Worm (Caenorhabditis elegans): ENCODE results near the gene irld-3.

The irld-3 gene

ce11 chrV:3118167-3118566 is 20.2 kb downstream of the irld-3 start, which contains the start of gene clec-210:
Gene clec-210, plus strand, starts transcription at chrV:3118377.
- TF ChIP-seq nhr-28 (tag; optimal IDR thresholded peaks at IDR 0.05) (peak; percentile 92), lin-38 (GFP tag; IDR thresholded peaks at IDR 0.05) (no peak), pqm-1 (tag; optimal IDR thresholded peaks at IDR 0.05) (peak; percentile 52), rbr-2 (tag; optimal IDR thresholded peaks at IDR 0.05) (no peak), sdz-12 (GFP tag; optimal IDR thresholded peaks at IDR 0.05) (no peak), pha-4 (GFP tag; IDR thresholded peaks at IDR 0.05) (no peak), pha-4 (tag; optimal IDR thresholded peaks at IDR 0.05) (no peak), F10B5.3 (tag; optimal IDR thresholded peaks at IDR 0.05) (no peak), snpc-4 (tag; optimal IDR thresholded peaks at IDR 0.05) (no peak), dmd-6 (GFP tag; IDR thresholded peaks at IDR 0.05) (peak; percentile 50), daf-12 (tag; optimal IDR thresholded peaks at IDR 0.05) (no peak), ztf-11 (tag; optimal IDR thresholded peaks at IDR 0.05) (no peak), ctbp-1 (GFP tag; IDR thresholded peaks at IDR 0.05) (no peak), saeg-2 (GFP tag; IDR thresholded peaks at IDR 0.05) (no peak), aha-1 (tag) (no peak), nhr-11 (tag; optimal IDR thresholded peaks at IDR 0.05) (no peak), duxl-1 (tag; optimal IDR thresholded peaks at IDR 0.05; ENCODE audit: poor library complexity) (no peak)

ce11 chrV:3114973-3115372 is 23.4 kb downstream of the irld-3 start, which contains the start of gene Y73C8C.3:
Gene Y73C8C.3, plus strand, starts transcription at chrV:3115273.
- no peak for TF ChIP-seq mes-2 (tag; optimal IDR thresholded peaks at IDR 0.05; ENCODE audit: poor library complexity, severe bottlenecking)
- TF ChIP-seq pqm-1 (tag; optimal IDR thresholded peaks at IDR 0.05): no peak
- TF ChIP-seq nhr-102 (tag; optimal IDR thresholded peaks at IDR 0.05): no peak
- TF ChIP-seq hlh-30 (tag; optimal IDR thresholded peaks at IDR 0.05; ENCODE audit: insufficient read depth): no peak
- TF ChIP-seq nhr-25 (tag; optimal IDR thresholded peaks at IDR 0.05; ENCODE audit: borderline replicate concordance, insufficient read depth): no peak
- TF ChIP-seq T20F7.1 (GFP tag; optimal IDR thresholded peaks at IDR 0.05): no peak
- TF ChIP-seq nhr-76 (tag; optimal IDR thresholded peaks at IDR 0.05): no peak
- no peak for TF ChIP-seq ZK337.2 (GFP tag; IDR thresholded peaks at IDR 0.05)
- no peak for TF ChIP-seq saeg-2 (GFP tag; IDR thresholded peaks at IDR 0.05)
- TF ChIP-seq ceh-20 (GFP tag; IDR thresholded peaks at IDR 0.05): no peak
- no peak for TF ChIP-seq nhr-41 (GFP tag; IDR thresholded peaks at IDR 0.05)
- TF ChIP-seq Y48G9A.11 (GFP tag; IDR thresholded peaks at IDR 0.05): no peak
- no peak for TF ChIP-seq daf-12 (tag; optimal IDR thresholded peaks at IDR 0.05)
- no peak for TF ChIP-seq ceh-28 (tag; optimal IDR thresholded peaks at IDR 0.05)
- no peak for TF ChIP-seq php-3 (GFP tag; IDR thresholded peaks at IDR 0.05)

- TF ChIP-seq Y48G9A.11 (GFP tag; IDR thresholded peaks at IDR 0.05): no peak
- TF ChIP-seq cey-2 (tag; optimal IDR thresholded peaks at IDR 0.05; ENCODE audit: borderline replicate concordance, insufficient read depth): no peak
- TF ChIP-seq egl-27 (tag; optimal IDR thresholded peaks at IDR 0.05): no peak
- TF ChIP-seq nhr-10 (tag; optimal IDR thresholded peaks at IDR 0.05): no peak
- no peak for TF ChIP-seq lin-39 (tag; optimal IDR thresholded peaks at IDR 0.05)
- TF ChIP-seq vab-7 (GFP tag; IDR thresholded peaks at IDR 0.05): no peak
- TF ChIP-seq ceh-28 (tag; optimal IDR thresholded peaks at IDR 0.05): no peak
- TF ChIP-seq rbr-2 (tag; optimal IDR thresholded peaks at IDR 0.05): no peak
- no peak for TF ChIP-seq tra-1 (GFP tag; IDR thresholded peaks at IDR 0.05)
Observed at ce11 chrV:3113751-3114150, 24.6 kb downstream of the irld-3 start, which contains the start of gene Y73C8C.8. Gene Y73C8C.8, minus strand, starts transcription at chrV:3113851.

ce11 chrV:3112198-3112597 is 26.2 kb downstream of the irld-3 start:
- TF ChIP-seq tag-97 (GFP tag; IDR thresholded peaks at IDR 0.05) (no peak), pqm-1 (tag; optimal IDR thresholded peaks at IDR 0.05) (peak; percentile 66), Y48G9A.11 (GFP tag; IDR thresholded peaks at IDR 0.05) (no peak), unc-62 (GFP tag; optimal IDR thresholded peaks at IDR 0.05 in 1 of 2) (peak in 1 of 2 experiments; percentile 53), unc-62 (tag; optimal IDR thresholded peaks at IDR 0.05) (no peak), nhr-6 (tag; optimal IDR thresholded peaks at IDR 0.05) (no peak), hmg-1.1 (GFP tag; IDR thresholded peaks at IDR 0.05) (no peak), nhr-28 (tag; optimal IDR thresholded peaks at IDR 0.05) (peak; percentile 85), dmd-9 (GFP tag; IDR thresholded peaks at IDR 0.05) (no peak)
